Worm (Caenorhabditis elegans) whole organism, early embryonic: Measurements from ENCODE around the gene oac-7.

Experiments
- B0310.2 ChIP-seq: sonication (generic microtip); optimal IDR thresholded peaks from 2 replicates; lab custom pipeline; 2016; ENCODE audit warnings: mild to moderate bottlenecking, missing genetic modification characterization, missing compliant biosample characterization
- F13C5.2 ChIP-seq: sonication (generic microtip); optimal IDR thresholded peaks from 2 replicates; lab custom pipeline; 2017; ENCODE audit warnings: mild to moderate bottlenecking, missing genetic modification characterization, inconsistent platforms, missing compliant biosample characterization
- aly-1 ChIP-seq: sonication (generic microtip); optimal IDR thresholded peaks from 2 replicates; lab custom pipeline; 2016; ENCODE audit warnings: missing genetic modification characterization, missing compliant biosample characterization
- ama-1 ChIP-seq: fragments of 150-350 bp; optimal IDR thresholded peaks from 2 replicates; lab custom pipeline; 2014
- ceh-13 ChIP-seq: fragments of 200-800 bp; sonication (Bioruptor generic); optimal IDR thresholded peaks from 2 replicates; lab custom pipeline; 2018; ENCODE audit warnings: mild to moderate bottlenecking, missing genetic modification characterization, missing compliant biosample characterization
- ceh-36 ChIP-seq: sonication (generic microtip); optimal IDR thresholded peaks from 2 replicates; lab custom pipeline; 2016; ENCODE audit warnings: missing genetic modification characterization, inconsistent platforms, missing compliant biosample characterization
- ets-7 ChIP-seq: sonication (generic microtip); optimal IDR thresholded peaks from 2 replicates; lab custom pipeline; 2016; ENCODE audit warnings: missing genotype, missing genetic modification characterization, missing compliant biosample characterization
- flt-1 ChIP-seq: fragments of 200-800 bp; sonication (Bioruptor generic); IDR thresholded peaks from 2 replicates; pipeline ENCODE4 v1.3.6; 2022; ENCODE audit warnings: missing genetic modification characterization, missing compliant biosample characterization
- hmbx-1 ChIP-seq: sonication (generic microtip); optimal IDR thresholded peaks from 2 replicates; lab custom pipeline; 2016; ENCODE audit warnings: mild to moderate bottlenecking, missing genetic modification characterization, missing compliant biosample characterization
- hmg-4 ChIP-seq: fragments of 200-800 bp; sonication (Bioruptor generic); optimal IDR thresholded peaks from 2 replicates; lab custom pipeline; 2018; ENCODE audit warnings: mild to moderate bottlenecking, missing genetic modification characterization, missing compliant biosample characterization
- hnd-1 ChIP-seq: sonication (generic microtip); optimal IDR thresholded peaks from 2 replicates; lab custom pipeline; 2016; ENCODE audit warnings: missing genetic modification characterization, missing compliant biosample characterization
- pes-1 ChIP-seq: fragments of 200-800 bp; sonication (Bioruptor generic); IDR thresholded peaks from 2 replicates; pipeline ENCODE4 v1.3.6; 2022; ENCODE audit warnings: missing genetic modification reagents, missing genetic modification characterization, missing compliant biosample characterization
- scrt-1 ChIP-seq: fragments of 200-800 bp; sonication (Bioruptor generic); IDR thresholded peaks from 2 replicates; pipeline ENCODE4 v1.3.6; 2022; ENCODE audit warnings: missing genetic modification characterization, missing compliant biosample characterization
- sea-1 ChIP-seq: fragments of 200-800 bp; sonication (Bioruptor generic); conservative IDR thresholded peaks from 2 replicates; pipeline ENCODE4 v1.3.6; 2022; ENCODE audit warnings: missing genetic modification characterization, missing compliant biosample characterization
- tbx-11 ChIP-seq: fragments of 200-800 bp; sonication (Bioruptor generic); IDR thresholded peaks from 2 replicates; pipeline ENCODE4 v1.3.6; 2022; ENCODE audit warnings: missing genetic modification characterization, missing compliant biosample characterization
- tbx-37 ChIP-seq: fragments of 200-800 bp; sonication (Bioruptor generic); conservative IDR thresholded peaks from 2 replicates; pipeline ENCODE4 v1.3.6; 2022; ENCODE audit warnings: missing genetic modification reagents, missing genetic modification characterization, missing compliant biosample characterization
- tra-4 ChIP-seq: sonication (generic microtip); optimal IDR thresholded peaks from 2 replicates; lab custom pipeline; 2017; ENCODE audit warnings: missing genetic modification characterization, missing compliant biosample characterization

The oac-7 gene

DNA sequence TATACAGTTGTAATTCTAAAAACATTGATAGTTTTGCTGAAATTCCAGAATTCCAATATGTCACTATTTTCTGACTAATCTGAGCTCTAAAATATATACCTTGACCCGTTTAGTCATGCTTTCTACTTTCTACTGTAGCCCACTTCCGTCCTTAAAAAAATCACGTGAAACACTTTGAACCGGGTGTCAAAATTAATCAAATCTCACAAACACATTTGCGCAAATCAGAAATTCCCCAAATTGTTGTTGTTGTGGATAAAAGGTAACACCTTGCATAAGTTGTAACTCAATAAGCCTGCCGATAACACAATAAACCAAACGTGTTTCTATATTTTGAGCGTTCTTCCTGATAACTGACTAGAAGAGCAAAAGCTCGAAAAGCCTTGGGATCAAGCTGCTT lies 2.4 kb upstream of the oac-7 start, which contains the start of gene srxa-7:
srxa-7 (plus strand) TSS at position 301 of the 400 bp plus-strand sequence.
- no peak for TF ChIP-seq hmbx-1 (tag; lab: Kevin White, UChicago)
- TF ChIP-seq B0310.2, result no peak
- no peak for TF ChIP-seq tbx-11
- TF ChIP-seq aly-1 (tag; lab: Kevin White, UChicago), result no peak
- TF ChIP-seq ets-7, result no peak
- TF ChIP-seq hmg-4 (GFP tag; lab: Kevin White, UChicago), result no peak
- TF ChIP-seq tra-4 (tag; lab: Kevin White, UChicago), result no peak
- no peak for TF ChIP-seq ceh-13 (GFP tag; lab: Kevin White, UChicago)
- no peak for TF ChIP-seq hnd-1 (tag; lab: Kevin White, UChicago)
- no peak for TF ChIP-seq pes-1
- TF ChIP-seq scrt-1, result no peak

- no peak for TF ChIP-seq tra-4 (tag; lab: Kevin White, UChicago)
Measured at ce11 chrV:16308343-16308742, 1.3 kb upstream of the oac-7 start.

- TF ChIP-seq hmbx-1 (tag; lab: Kevin White, UChicago) (no peak), pes-1 (no peak), ceh-13 (GFP tag; lab: Kevin White, UChicago) (no peak), aly-1 (tag; lab: Kevin White, UChicago) (no peak), B0310.2 (no peak), scrt-1 (no peak), ets-7 (no peak), flt-1 (no peak), F13C5.2 (tag; lab: Kevin White, UChicago) (no peak), hmg-4 (GFP tag; lab: Kevin White, UChicago) (no peak), hnd-1 (tag; lab: Kevin White, UChicago) (no peak), tra-4 (tag; lab: Kevin White, UChicago) (no peak), ama-1 (no peak), tbx-11 (no peak), tbx-37 (GFP tag; lab: Robert Waterston, UW) (no peak), ceh-36 (tag; lab: Kevin White, UChicago) (no peak)
Measured at ce11 chrV:16315004-16315403, 5.4 kb downstream of the oac-7 start, which contains the start of gene str-214. Gene str-214, plus strand, starts transcription at chrV:16315304.

ce11 chrV:16317244-16317643 lies 7.6 kb downstream of the oac-7 start, which contains the start of gene srh-180:
Gene srh-180, plus strand, starts transcription at chrV:16317544.
- TF ChIP-seq B0310.2, result no peak
- TF ChIP-seq F13C5.2 (tag; lab: Kevin White, UChicago), result no peak
- TF ChIP-seq aly-1 (tag; lab: Kevin White, UChicago), result no peak
- TF ChIP-seq ceh-13 (GFP tag; lab: Kevin White, UChicago), result no peak
- no peak for TF ChIP-seq hnd-1 (tag; lab: Kevin White, UChicago)
- no peak for TF ChIP-seq hmg-4 (GFP tag; lab: Kevin White, UChicago)
- TF ChIP-seq scrt-1, result no peak
- no peak for TF ChIP-seq sea-1 (GFP tag; lab: Robert Waterston, UW)
- no peak for TF ChIP-seq ama-1

DNA sequence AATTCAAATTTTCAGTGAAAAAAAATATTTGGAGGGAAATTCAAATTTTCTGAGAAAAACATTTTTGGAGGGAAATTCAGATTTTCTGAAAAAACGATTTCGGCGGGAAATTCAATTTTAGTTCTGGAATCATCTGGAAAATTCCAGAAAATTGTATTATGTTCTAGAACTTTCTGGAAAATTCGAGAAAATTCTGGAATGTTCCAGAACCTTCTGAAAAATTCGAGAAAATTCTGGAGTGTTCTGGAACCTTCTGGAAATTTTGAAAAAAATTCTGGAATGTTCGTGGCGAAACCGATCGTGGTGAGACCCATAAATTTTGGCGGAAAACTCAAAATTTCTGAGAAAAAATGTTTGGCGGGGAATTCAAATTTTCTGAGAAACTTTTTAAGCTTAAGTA lies 12.6 kb downstream of the oac-7 start:
- TF ChIP-seq flt-1 (no peak), ets-7 (no peak), tra-4 (tag; lab: Kevin White, UChicago) (no peak), sea-1 (GFP tag; lab: Robert Waterston, UW) (no peak), ceh-13 (GFP tag; lab: Kevin White, UChicago) (no peak), ama-1 (no peak), F13C5.2 (tag; lab: Kevin White, UChicago) (no peak)

DNA sequence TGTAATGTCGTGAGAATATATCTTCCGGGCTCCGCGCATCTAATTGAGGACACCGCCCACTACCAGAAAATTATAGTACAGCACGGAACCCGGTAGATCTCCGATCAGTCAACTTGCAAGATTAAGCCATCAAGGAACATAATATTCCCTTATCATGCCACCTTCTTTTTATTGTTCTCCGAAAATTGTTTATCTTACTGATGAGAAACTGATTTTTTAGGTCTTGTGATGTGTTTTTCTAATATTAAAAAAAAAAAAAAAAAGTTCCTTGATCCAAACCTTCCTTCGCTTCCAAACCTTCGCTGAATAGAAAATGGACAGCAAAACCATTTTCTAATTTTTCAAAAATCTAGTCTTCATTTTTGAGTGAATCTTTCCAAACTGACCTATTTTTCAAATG lies 19.2 kb downstream of the oac-7 start, which contains the start of gene F57G8.7:
F57G8.7 (plus strand) TSS at position 301 of the 400 bp plus-strand sequence.
- TF ChIP-seq tbx-37 (GFP tag; lab: Robert Waterston, UW), result no peak
- no peak for TF ChIP-seq ceh-13 (GFP tag; lab: Kevin White, UChicago)

DNA sequence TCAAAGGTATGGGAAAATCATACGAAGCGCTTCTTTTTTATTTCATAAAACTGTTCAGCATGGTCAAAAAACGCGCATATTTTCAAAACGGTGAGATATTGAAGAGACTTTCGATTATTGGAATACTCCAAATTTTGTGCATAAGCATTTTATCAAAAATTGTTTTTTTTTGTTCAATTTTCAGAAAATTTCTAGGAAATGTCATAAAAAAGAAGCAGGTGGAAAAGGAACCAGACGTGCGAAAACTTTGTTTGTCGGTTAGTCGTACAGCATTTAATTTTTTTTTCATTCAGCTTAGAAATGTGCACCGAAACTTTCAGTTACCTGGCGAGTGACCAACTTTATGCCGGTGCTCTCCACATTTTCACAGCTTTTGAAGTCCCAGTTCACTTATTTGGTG lies 23.8 kb downstream of the oac-7 start, which contains the start of gene srh-167:
srh-167 (plus strand) TSS at position 301 of the 400 bp plus-strand sequence.
- TF ChIP-seq ceh-13 (GFP tag; lab: Kevin White, UChicago) (no peak), hmbx-1 (tag; lab: Kevin White, UChicago) (no peak), ets-7 (no peak), ceh-36 (tag; lab: Kevin White, UChicago) (no peak), hmg-4 (GFP tag; lab: Kevin White, UChicago) (no peak), hnd-1 (tag; lab: Kevin White, UChicago) (no peak), sea-1 (GFP tag; lab: Robert Waterston, UW) (no peak), tra-4 (tag; lab: Kevin White, UChicago) (no peak), scrt-1 (no peak), tbx-11 (no peak), tbx-37 (GFP tag; lab: Robert Waterston, UW) (no peak), ama-1 (no peak), pes-1 (no peak), flt-1 (no peak), F13C5.2 (tag; lab: Kevin White, UChicago) (no peak), aly-1 (tag; lab: Kevin White, UChicago) (no peak)

- no peak for TF ChIP-seq pes-1
- no peak for TF ChIP-seq sea-1 (GFP tag; lab: Robert Waterston, UW)
- TF ChIP-seq tra-4 (tag; lab: Kevin White, UChicago), result no peak
- TF ChIP-seq ceh-36 (tag; lab: Kevin White, UChicago), result no peak
Measured at ce11 chrV:16336326-16336725, 26.7 kb downstream of the oac-7 start, which contains the start of gene srw-87. Gene srw-87, plus strand, starts transcription at chrV:16336626.
